Worm (Caenorhabditis elegans) whole organism, young adult: ENCODE measurements around the gene swd-2.2.

Source experiments
- B0035.1 ChIP-seq: sonication (generic microtip); optimal IDR thresholded peaks from 2 replicates; lab custom pipeline; 2016; ENCODE audit warnings: missing genetic modification characterization, mild to moderate bottlenecking, missing compliant biosample characterization, missing genotype, missing genetic modification reagents
- C06A6.2 ChIP-seq: fragments of 200-800 bp; sonication (Bioruptor generic); conservative IDR thresholded peaks from 2 replicates; pipeline ENCODE4 v1.3.6; 2022; ENCODE audit warnings: missing genetic modification characterization, missing compliant biosample characterization
- C17E4.6 ChIP-seq: fragments of 200-800 bp; sonication (Bioruptor generic); IDR thresholded peaks from 2 replicates; pipeline ENCODE4 v1.3.6; 2022; ENCODE audit warnings: missing genetic modification reagents, missing genetic modification characterization, missing compliant biosample characterization
- D2030.7 ChIP-seq: fragments of 200-800 bp; sonication (Bioruptor generic); IDR thresholded peaks from 2 replicates; pipeline ENCODE4 v1.3.6; 2022; ENCODE audit warnings: missing genetic modification reagents, missing genetic modification characterization, missing compliant biosample characterization
- F22D6.2 ChIP-seq: sonication (generic microtip); optimal IDR thresholded peaks from 2 replicates; lab custom pipeline; 2016; ENCODE audit warnings: mild to moderate bottlenecking, missing genetic modification characterization, missing compliant biosample characterization
- F57C9.4 ChIP-seq: sonication (generic microtip); optimal IDR thresholded peaks from 2 replicates; lab custom pipeline; 2017; ENCODE audit warnings: mild to moderate bottlenecking, missing genetic modification characterization, missing compliant biosample characterization
- K11D2.4 ChIP-seq: fragments of 200-800 bp; sonication (Bioruptor generic); IDR thresholded peaks from 2 replicates; pipeline ENCODE4 v1.3.6; 2022; ENCODE audit warnings: missing genetic modification reagents, missing genetic modification characterization, missing compliant biosample characterization
- T07F8.4 ChIP-seq: sonication (generic microtip); optimal IDR thresholded peaks from 2 replicates; lab custom pipeline; 2016; ENCODE audit warnings: mild to moderate bottlenecking, missing genetic modification characterization, moderate library complexity, missing compliant biosample characterization
- ZK185.1 ChIP-seq: sonication (generic microtip); optimal IDR thresholded peaks from 2 replicates; lab custom pipeline; 2016; ENCODE audit warnings: mild to moderate bottlenecking, missing genetic modification characterization, missing compliant biosample characterization; ENCODE audit not compliant: poor library complexity, severe bottlenecking
- ama-1 ChIP-seq, 3 experiments: fragments of 150-350 bp in 1 of 3; sonication (generic microtip) in 2 of 3; optimal IDR thresholded peaks; 2 replicates each; lab custom pipeline; 2014 to 2018; ENCODE audit warnings: missing biosample characterization in 2 of 3, missing genetic modification characterization in 2 of 3, missing genetic modification reagents in 2 of 3
- aptf-3 ChIP-seq: fragments of 200-800 bp; sonication (Bioruptor generic); IDR thresholded peaks from 2 replicates; pipeline ENCODE4 v1.3.6; 2022; ENCODE audit warnings: missing genetic modification characterization, missing compliant biosample characterization
- atf-7 ChIP-seq: sonication (generic microtip); optimal IDR thresholded peaks from 2 replicates; lab custom pipeline; 2017; ENCODE audit warnings: mild to moderate bottlenecking, missing genetic modification characterization, missing compliant biosample characterization
- attf-5 ChIP-seq: fragments of 200-800 bp; sonication (Bioruptor generic); optimal IDR thresholded peaks from 2 replicates; lab custom pipeline; 2018; ENCODE audit warnings: mild to moderate bottlenecking, missing genetic modification characterization, missing compliant biosample characterization
- attf-6 ChIP-seq: fragments of 200-800 bp; sonication (Bioruptor generic); IDR thresholded peaks from 2 replicates; pipeline ENCODE4 v1.3.6; 2022; ENCODE audit warnings: missing genetic modification reagents, missing genetic modification characterization, missing compliant biosample characterization
- bed-2 ChIP-seq: fragments of 200-800 bp; sonication (Bioruptor generic); IDR thresholded peaks from 2 replicates; pipeline ENCODE4 v1.3.6; 2022; ENCODE audit warnings: missing genetic modification reagents, missing genetic modification characterization, missing compliant biosample characterization
- ceh-100 ChIP-seq: fragments of 200-800 bp; sonication (Bioruptor generic); IDR thresholded peaks from 2 replicates; pipeline ENCODE4 v1.3.6; 2022; ENCODE audit warnings: missing genetic modification reagents, missing genetic modification characterization, missing compliant biosample characterization
- ceh-40 ChIP-seq: fragments of 200-800 bp; sonication (Bioruptor generic); IDR thresholded peaks from 2 replicates; pipeline ENCODE4 v1.3.6; 2022; ENCODE audit warnings: missing genetic modification characterization, missing compliant biosample characterization
- ceh-58 ChIP-seq: fragments of 200-800 bp; sonication (Bioruptor generic); IDR thresholded peaks from 2 replicates; pipeline ENCODE4 v1.3.6; 2022; ENCODE audit warnings: missing genetic modification characterization, missing compliant biosample characterization
- dpff-1 ChIP-seq: sonication (generic microtip); optimal IDR thresholded peaks from 2 replicates; lab custom pipeline; 2017; ENCODE audit warnings: mild to moderate bottlenecking, missing genetic modification characterization, missing compliant biosample characterization
- egl-18 ChIP-seq: fragments of 200-800 bp; sonication (Bioruptor generic); IDR thresholded peaks from 2 replicates; pipeline ENCODE4 v1.3.6; 2022; ENCODE audit warnings: missing genetic modification reagents, missing genetic modification characterization, missing compliant biosample characterization
- egl-44 ChIP-seq: fragments of 200-800 bp; sonication (Bioruptor generic); IDR thresholded peaks from 2 replicates; pipeline ENCODE4 v1.3.6; 2022; ENCODE audit warnings: missing genetic modification reagents, missing genetic modification characterization, missing compliant biosample characterization
- ekl-4 ChIP-seq: fragments of 200-800 bp; sonication (Bioruptor generic); IDR thresholded peaks from 2 replicates; pipeline ENCODE4 v1.3.6; 2022; ENCODE audit warnings: missing genetic modification reagents, missing genetic modification characterization, missing compliant biosample characterization
- ets-4 ChIP-seq: fragments of 200-800 bp; sonication (Bioruptor generic); optimal IDR thresholded peaks from 2 replicates; lab custom pipeline; 2018; ENCODE audit warnings: mild to moderate bottlenecking, missing genetic modification characterization, missing compliant biosample characterization
- fkh-3 ChIP-seq: sonication (generic microtip); optimal IDR thresholded peaks from 2 replicates; lab custom pipeline; 2016; ENCODE audit warnings: mild to moderate bottlenecking, missing genetic modification characterization, missing compliant biosample characterization
- hlh-26 ChIP-seq: fragments of 200-800 bp; sonication (Bioruptor generic); conservative IDR thresholded peaks from 2 replicates; pipeline ENCODE4 v1.3.6; 2022; ENCODE audit warnings: missing genetic modification reagents, missing genetic modification characterization, missing compliant biosample characterization
- hmg-20 ChIP-seq: fragments of 200-800 bp; sonication (Bioruptor generic); IDR thresholded peaks from 2 replicates; pipeline ENCODE4 v1.3.6; 2022; ENCODE audit warnings: missing genetic modification reagents, missing genetic modification characterization, missing compliant biosample characterization
- hrde-1 ChIP-seq: sonication (generic microtip); optimal IDR thresholded peaks from 2 replicates; lab custom pipeline; 2016; ENCODE audit warnings: missing genetic modification characterization, mild to moderate bottlenecking, missing compliant biosample characterization, moderate library complexity, missing genotype, missing genetic modification reagents, borderline replicate concordance
- lag-1 ChIP-seq: fragments of 200-800 bp; sonication (Bioruptor generic); IDR thresholded peaks from 2 replicates; pipeline ENCODE4 v1.3.6; 2022; ENCODE audit warnings: missing genetic modification reagents, missing genetic modification characterization, missing compliant biosample characterization
- let-526 ChIP-seq: fragments of 200-800 bp; sonication (Bioruptor generic); IDR thresholded peaks from 2 replicates; pipeline ENCODE4 v1.3.6; 2022; ENCODE audit warnings: missing genetic modification reagents, missing genetic modification characterization, missing compliant biosample characterization
- lin-26 ChIP-seq: fragments of 200-800 bp; sonication (Bioruptor generic); IDR thresholded peaks from 2 replicates; pipeline ENCODE4 v1.3.6; 2022; ENCODE audit warnings: missing genetic modification reagents, missing genetic modification characterization, missing compliant biosample characterization
- lsl-1 ChIP-seq: fragments of 200-800 bp; sonication (Bioruptor generic); optimal IDR thresholded peaks from 2 replicates; lab custom pipeline; 2018; ENCODE audit warnings: mild to moderate bottlenecking, missing genetic modification characterization, moderate library complexity, missing compliant biosample characterization
- madf-3 ChIP-seq: fragments of 200-800 bp; sonication (Bioruptor generic); IDR thresholded peaks from 2 replicates; pipeline ENCODE4 v1.3.6; 2022; ENCODE audit warnings: missing genetic modification reagents, missing genetic modification characterization, missing compliant biosample characterization
- mes-4 ChIP-seq: sonication (generic microtip); optimal IDR thresholded peaks from 2 replicates; lab custom pipeline; 2016; ENCODE audit warnings: missing genotype, missing genetic modification characterization, missing compliant biosample characterization
- nfya-2 ChIP-seq: fragments of 200-800 bp; sonication (Bioruptor generic); IDR thresholded peaks from 2 replicates; pipeline ENCODE4 v1.3.6; 2022; ENCODE audit warnings: missing genetic modification reagents, missing genetic modification characterization, missing compliant biosample characterization
- nhr-27 ChIP-seq: fragments of 200-800 bp; sonication (Bioruptor generic); optimal IDR thresholded peaks from 2 replicates; lab custom pipeline; 2018; ENCODE audit warnings: mild to moderate bottlenecking, missing genetic modification characterization, moderate library complexity, missing compliant biosample characterization
- pbrm-1 ChIP-seq: fragments of 200-800 bp; sonication (Bioruptor generic); IDR thresholded peaks from 2 replicates; pipeline ENCODE4 v1.3.6; 2022; ENCODE audit warnings: missing genetic modification reagents, missing genetic modification characterization, missing compliant biosample characterization
- repo-1 ChIP-seq: sonication (generic microtip); optimal IDR thresholded peaks from 2 replicates; lab custom pipeline; 2017; ENCODE audit warnings: mild to moderate bottlenecking, missing genetic modification characterization, missing compliant biosample characterization
- snpc-1.1 ChIP-seq: sonication (generic microtip); optimal IDR thresholded peaks from 2 replicates; lab custom pipeline; 2017; ENCODE audit warnings: missing genetic modification characterization, mild to moderate bottlenecking, missing compliant biosample characterization, antibody characterized with exemption, moderate library complexity, missing genotype, missing genetic modification reagents; ENCODE audit not compliant: insufficient read depth
- snpc-3.4 ChIP-seq: sonication (generic microtip); optimal IDR thresholded peaks from 2 replicates; lab custom pipeline; 2017; ENCODE audit warnings: missing genetic modification characterization, mild to moderate bottlenecking, missing compliant biosample characterization, antibody characterized with exemption, moderate library complexity, missing genotype, missing genetic modification reagents
- somi-1 ChIP-seq: fragments of 200-800 bp; sonication (Bioruptor generic); optimal IDR thresholded peaks from 2 replicates; lab custom pipeline; 2018; ENCODE audit warnings: mild to moderate bottlenecking, missing genetic modification characterization, missing compliant biosample characterization
- tbx-9 ChIP-seq: sonication (generic microtip); optimal IDR thresholded peaks from 2 replicates; lab custom pipeline; 2016; ENCODE audit warnings: borderline replicate concordance, missing genetic modification characterization, inconsistent platforms, missing compliant biosample characterization
- unc-130 ChIP-seq: sonication (generic microtip); optimal IDR thresholded peaks from 2 replicates; lab custom pipeline; 2016; ENCODE audit warnings: missing genetic modification reagents, missing genetic modification characterization, missing compliant biosample characterization
- unc-62 ChIP-seq: fragments of 150-350 bp; optimal IDR thresholded peaks from 2 replicates; lab custom pipeline; 2014; ENCODE audit warnings: missing biosample characterization, missing genetic modification reagents, missing genetic modification characterization
- zim-3 ChIP-seq: sonication (generic microtip); optimal IDR thresholded peaks from 2 replicates; lab custom pipeline; 2017; ENCODE audit warnings: mild to moderate bottlenecking, missing genetic modification characterization, moderate library complexity, missing compliant biosample characterization
- ztf-22 ChIP-seq: fragments of 200-800 bp; sonication (Bioruptor generic); optimal IDR thresholded peaks from 2 replicates; lab custom pipeline; 2018; ENCODE audit warnings: mild to moderate bottlenecking, missing genetic modification characterization, moderate library complexity, missing compliant biosample characterization
- ztf-25 ChIP-seq: fragments of 200-800 bp; sonication (Bioruptor generic); IDR thresholded peaks from 2 replicates; pipeline ENCODE4 v1.3.6; 2022; ENCODE audit warnings: missing genetic modification reagents, missing genetic modification characterization, missing compliant biosample characterization
- ztf-3 ChIP-seq: fragments of 200-800 bp; sonication (Bioruptor generic); optimal IDR thresholded peaks from 2 replicates; lab custom pipeline; 2018; ENCODE audit warnings: mild to moderate bottlenecking, missing genetic modification characterization, missing compliant biosample characterization

swd-2.2 gene

DNA sequence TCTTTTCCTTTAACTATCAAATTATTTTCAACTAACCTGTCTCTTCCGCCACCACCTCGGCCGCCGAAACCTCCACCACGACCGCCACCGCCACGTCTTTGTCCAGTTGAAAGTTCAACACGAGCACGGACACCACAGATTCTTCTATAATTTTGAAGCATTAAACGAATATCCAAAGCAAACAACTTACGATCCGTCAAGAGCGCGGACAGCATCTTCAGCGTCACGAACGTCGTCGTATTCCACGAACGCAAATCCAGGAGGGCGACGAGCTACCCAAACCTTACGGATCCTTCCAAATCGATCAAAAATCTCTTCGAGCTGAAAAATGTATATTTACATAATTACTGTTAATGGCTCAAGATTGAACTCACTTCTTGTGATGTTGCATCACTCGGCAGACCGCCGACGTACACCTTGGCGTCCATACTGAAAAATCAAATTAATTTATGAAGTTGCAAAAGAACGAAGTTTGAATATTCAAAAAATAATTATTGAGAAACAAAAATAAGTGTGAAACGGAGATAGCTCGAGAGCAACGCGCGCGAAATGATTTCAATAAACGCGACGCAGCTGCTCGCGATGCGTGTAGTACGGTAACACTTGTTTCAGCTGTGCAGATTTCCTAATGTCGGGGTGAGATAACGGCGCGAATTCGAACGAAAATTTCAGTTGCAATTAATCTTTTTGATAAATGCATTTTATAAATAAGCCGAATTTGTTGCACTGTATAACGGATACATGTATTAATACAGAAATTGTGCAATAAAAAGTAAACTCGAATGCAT lies 16.8 kb downstream of the swd-2.2 start, which contains the start of gene rsp-6 (continued):
- TF ChIP-seq ceh-100 (peak; percentile 61), atf-7 (tag; lab: Kevin White, UChicago) (no peak), D2030.7 (GFP tag; lab: Robert Waterston, UW) (peak; percentile 83), lag-1 (GFP tag; lab: Robert Waterston, UW) (no peak), bed-2 (GFP tag; lab: Robert Waterston, UW) (no peak), ceh-58 (GFP tag; lab: Robert Waterston, UW) (no peak), C06A6.2 (GFP tag; lab: Robert Waterston, UW) (no peak), snpc-3.4 (tag; lab: Kevin White, UChicago) (peak; percentile 75), unc-130 (GFP tag; lab: Kevin White, UChicago) (peak; percentile 66), fkh-3 (tag; lab: Kevin White, UChicago) (no peak), hlh-26 (no peak), unc-62 (GFP tag; lab: Kevin White, UChicago) (no peak), pbrm-1 (GFP tag; lab: Robert Waterston, UW) (0 out of 2 replicates have a peak, but pooled peaks have one; percentile 67), attf-6 (GFP tag; lab: Robert Waterston, UW) (no peak; the same call in 1 of the 2 replicates), snpc-1.1 (tag; lab: Kevin White, UChicago) (peak; percentile 43), mes-4 (tag; lab: Kevin White, UChicago) (no peak), C17E4.6 (GFP tag; lab: Robert Waterston, UW) (peak; percentile 43; the same call in 1 of the 2 replicates), lin-26 (GFP tag; lab: Robert Waterston, UW) (peak; percentile 77), F22D6.2 (tag; lab: Kevin White, UChicago) (no peak), ztf-22 (no peak), lsl-1 (peak; percentile 96), ama-1 (optimal IDR thresholded peaks at IDR 0.05; lab: Kevin White, UChicago) (peak; percentile 28), ama-1 (GFP tag; optimal IDR thresholded peaks at IDR 0.05; lab: Kevin White, UChicago) (peak in 1 of 2 experiments; percentile 29), dpff-1 (tag; lab: Kevin White, UChicago) (no peak), ceh-40 (GFP tag; lab: Robert Waterston, UW) (no peak), ztf-3 (GFP tag; lab: Kevin White, UChicago) (no peak), ets-4 (no peak), F57C9.4 (tag; lab: Kevin White, UChicago) (no peak), ZK185.1 (tag; lab: Kevin White, UChicago) (peak; percentile 82), K11D2.4 (GFP tag; lab: Robert Waterston, UW) (no peak), ekl-4 (peak; percentile 85), let-526 (GFP tag; lab: Robert Waterston, UW) (0 out of 2 replicates have a peak, but pooled peaks have one; percentile 70), nfya-2 (no peak), somi-1 (GFP tag; lab: Kevin White, UChicago) (no peak), egl-44 (GFP tag; lab: Robert Waterston, UW) (no peak), attf-5 (GFP tag; lab: Kevin White, UChicago) (peak; percentile 59), hrde-1 (tag; lab: Kevin White, UChicago) (no peak), madf-3 (GFP tag; lab: Robert Waterston, UW) (peak; percentile 99), T07F8.4 (tag; lab: Kevin White, UChicago) (no peak), tbx-9 (no peak), ztf-25 (GFP tag; lab: Robert Waterston, UW) (no peak), hmg-20 (GFP tag; lab: Robert Waterston, UW) (no peak), B0035.1 (no peak), zim-3 (tag; lab: Kevin White, UChicago) (no peak), repo-1 (no peak), aptf-3 (GFP tag; lab: Robert Waterston, UW) (no peak), nhr-27 (tag; lab: Kevin White, UChicago) (no peak), egl-18 (no peak)
